Worm (Caenorhabditis elegans): Measurements from ENCODE around the gene arl-8.

DNA sequence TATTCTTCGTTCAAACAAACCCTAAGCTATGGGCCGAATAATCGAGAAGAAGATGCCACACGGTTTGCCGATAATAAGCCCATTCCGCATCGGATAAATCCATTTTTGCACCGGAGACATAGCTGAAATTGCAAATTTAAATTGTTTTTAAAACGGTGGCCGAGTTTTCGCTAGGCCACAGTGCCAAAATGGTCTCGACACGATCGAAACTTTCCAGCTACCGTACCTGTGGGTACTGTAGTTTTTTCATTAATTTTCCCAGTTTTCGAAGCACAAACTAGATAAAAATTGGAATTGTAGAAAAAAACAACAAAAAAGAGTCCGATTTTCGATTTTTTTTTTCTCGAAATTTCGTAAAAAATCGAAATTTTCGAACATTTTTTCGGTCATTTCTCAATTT, 30.3 kb downstream of the arl-8 start:
- no peak for TF ChIP-seq egl-27 (tag; optimal IDR thresholded peaks at IDR 0.05)
- no peak for TF ChIP-seq snpc-4 (tag; optimal IDR thresholded peaks at IDR 0.05)
- TF ChIP-seq nhr-11 (tag; optimal IDR thresholded peaks at IDR 0.05), result no peak
- no peak for TF ChIP-seq elt-3 (tag; optimal IDR thresholded peaks at IDR 0.05)
- TF ChIP-seq unc-62 (GFP tag; optimal IDR thresholded peaks at IDR 0.05), result no peak
- TF ChIP-seq nhr-237 (tag; optimal IDR thresholded peaks at IDR 0.05), result no peak
- no peak for TF ChIP-seq skn-1 (tag; optimal IDR thresholded peaks at IDR 0.05)

Measured in whole organism, L2 larva.